Worm (Caenorhabditis elegans) whole organism, L1 larva: ENCODE data around the gene mlc-5.

ENCODE experiments used
- C04F5.9 ChIP-seq: sonication (generic microtip); optimal IDR thresholded peaks from 2 replicates; lab custom pipeline; 2016; ENCODE audit warnings: missing genetic modification characterization, missing compliant biosample characterization
- C16A3.4 ChIP-seq: fragments of 150-350 bp; optimal IDR thresholded peaks from 2 replicates; lab custom pipeline; 2014; ENCODE audit warnings: missing biosample characterization, missing genetic modification characterization
- C34B4.2 ChIP-seq: sonication (generic microtip); optimal IDR thresholded peaks from 2 replicates; lab custom pipeline; 2017; ENCODE audit warnings: mild to moderate bottlenecking, missing genetic modification characterization, missing compliant biosample characterization
- Y116A8C.19 ChIP-seq: sonication (generic microtip); optimal IDR thresholded peaks from 2 replicates; lab custom pipeline; 2016; ENCODE audit warnings: missing compliant biosample characterization, missing genetic modification characterization, borderline replicate concordance
- alr-1 ChIP-seq: fragments of 200-800 bp; sonication (Bioruptor generic); optimal IDR thresholded peaks from 2 replicates; lab custom pipeline; 2018; ENCODE audit warnings: borderline replicate concordance, mild to moderate bottlenecking, missing genetic modification characterization, missing compliant biosample characterization
- blmp-1 ChIP-seq: fragments of 150-350 bp; optimal IDR thresholded peaks from 2 replicates; lab custom pipeline; 2014; ENCODE audit warnings: missing biosample characterization, missing genetic modification characterization
- ceh-63 ChIP-seq: fragments of 200-800 bp; sonication (Bioruptor generic); optimal IDR thresholded peaks from 2 replicates; lab custom pipeline; 2018; ENCODE audit warnings: mild to moderate bottlenecking, missing genetic modification characterization, missing compliant biosample characterization
- ceh-82 ChIP-seq, 3 experiments: fragments of 150-350 bp in 1 of 3; sonication (generic microtip) in 2 of 3; optimal IDR thresholded peaks; 2 replicates each; lab custom pipeline; 2014 to 2017; ENCODE audit warnings: missing biosample characterization in 3 of 3, missing genetic modification characterization in 3 of 3
- ceh-88 ChIP-seq: fragments of 200-800 bp; sonication (Bioruptor generic); IDR thresholded peaks from 2 replicates; pipeline ENCODE4 v1.3.6; 2022; ENCODE audit warnings: missing genetic modification characterization, missing compliant biosample characterization
- ceh-90 ChIP-seq: sonication (generic microtip); optimal IDR thresholded peaks from 2 replicates; lab custom pipeline; 2016; ENCODE audit warnings: missing genetic modification characterization, missing compliant biosample characterization
- ces-1 ChIP-seq: fragments of 150-350 bp; optimal IDR thresholded peaks from 2 replicates; lab custom pipeline; 2014; ENCODE audit warnings: missing biosample characterization, missing genetic modification reagents, missing genetic modification characterization
- dpl-1 ChIP-seq, 3 experiments: fragments of 150-350 bp in 2 of 3; sonication (generic microtip) in 1 of 3; optimal IDR thresholded peaks; 2 replicates each; lab custom pipeline; 2014 to 2017; ENCODE audit warnings: missing biosample characterization in 3 of 3, missing genetic modification characterization in 3 of 3, missing genetic modification reagents in 3 of 3
- dsc-1 ChIP-seq: sonication (generic microtip); optimal IDR thresholded peaks from 2 replicates; lab custom pipeline; 2016; ENCODE audit warnings: mild to moderate bottlenecking, missing genetic modification characterization, missing compliant biosample characterization
- efl-1 ChIP-seq, 4 experiments: fragments of 150-350 bp; optimal IDR thresholded peaks in 3 of 4; peaks in 1 of 4; 1 replicate in 1 of 4; 2 replicates in 3 of 4; lab custom pipeline; 2014; ENCODE audit warnings: missing biosample characterization in 2 of 4, missing genetic modification characterization in 2 of 4, missing genetic modification reagents in 2 of 4
- egl-27 ChIP-seq, 2 experiments: fragments of 150-350 bp in 1 of 2; sonication (generic microtip); optimal IDR thresholded peaks; 3 replicates each; lab custom pipeline; 2017 to 2018; ENCODE audit warnings: missing biosample characterization in 2 of 2, missing genetic modification characterization in 2 of 2, missing genetic modification reagents in 2 of 2
- elt-2 ChIP-seq: sonication (generic microtip); optimal IDR thresholded peaks from 2 replicates; lab custom pipeline; 2016; ENCODE audit warnings: missing genetic modification characterization, mild to moderate bottlenecking, inconsistent platforms, missing compliant biosample characterization, missing genetic modification reagents
- fkh-10 ChIP-seq: sonication (generic microtip); optimal IDR thresholded peaks from 2 replicates; lab custom pipeline; 2017; ENCODE audit warnings: missing biosample characterization, missing genetic modification reagents, missing genetic modification characterization
- fkh-4 ChIP-seq: sonication (generic microtip); optimal IDR thresholded peaks from 2 replicates; lab custom pipeline; 2016; ENCODE audit warnings: missing compliant biosample characterization, missing genetic modification characterization, borderline replicate concordance
- fos-1 ChIP-seq: fragments of 150-350 bp; optimal IDR thresholded peaks from 2 replicates; lab custom pipeline; 2014; ENCODE audit warnings: missing biosample characterization, missing genetic modification characterization
- grh-1 ChIP-seq: fragments of 200-800 bp; sonication (Bioruptor generic); IDR thresholded peaks from 2 replicates; pipeline ENCODE4 v1.3.6; 2022; ENCODE audit warnings: missing genetic modification reagents, missing genetic modification characterization, missing compliant biosample characterization
- hlh-17 ChIP-seq: fragments of 200-800 bp; sonication (Bioruptor generic); optimal IDR thresholded peaks from 2 replicates; lab custom pipeline; 2018; ENCODE audit warnings: missing genetic modification characterization, mild to moderate bottlenecking, missing compliant biosample characterization, moderate library complexity, borderline replicate concordance
- jun-1 ChIP-seq: fragments of 150-350 bp; optimal IDR thresholded peaks from 2 replicates; lab custom pipeline; 2014; ENCODE audit warnings: missing biosample characterization, missing genetic modification reagents, missing genetic modification characterization
- lsy-2 ChIP-seq, 2 experiments: fragments of 150-350 bp; optimal IDR thresholded peaks; 2 replicates each; lab custom pipeline; 2014; ENCODE audit warnings: missing biosample characterization in 2 of 2, missing genetic modification characterization in 2 of 2
- mab-9 ChIP-seq: fragments of 200-800 bp; sonication (Bioruptor generic); IDR thresholded peaks from 2 replicates; pipeline ENCODE4 v1.3.6; 2022; ENCODE audit warnings: missing genetic modification reagents, missing genetic modification characterization, missing compliant biosample characterization
- mdl-1 ChIP-seq, 2 experiments: fragments of 150-350 bp; optimal IDR thresholded peaks; 2 replicates each; lab custom pipeline; 2014 to 2017; ENCODE audit warnings: missing biosample characterization in 2 of 2, missing genetic modification characterization in 2 of 2, inconsistent platforms in 1 of 2
- nhr-12 ChIP-seq: sonication (generic microtip); optimal IDR thresholded peaks from 2 replicates; lab custom pipeline; 2017; ENCODE audit warnings: missing biosample characterization, missing genetic modification characterization
- nhr-20 ChIP-seq: sonication (generic microtip); optimal IDR thresholded peaks from 2 replicates; lab custom pipeline; 2016; ENCODE audit warnings: mild to moderate bottlenecking, missing genetic modification characterization, missing compliant biosample characterization
- nhr-28 ChIP-seq: fragments of 150-350 bp; optimal IDR thresholded peaks from 2 replicates; lab custom pipeline; 2014; ENCODE audit warnings: missing biosample characterization, missing genetic modification characterization
- nhr-77 ChIP-seq: fragments of 150-350 bp; optimal IDR thresholded peaks from 2 replicates; lab custom pipeline; 2014; ENCODE audit warnings: missing biosample characterization, missing genetic modification characterization
- nhr-85 ChIP-seq: sonication (generic microtip); peaks from one replicate; lab custom pipeline; 2016; ENCODE audit warnings: missing genetic modification characterization, inconsistent platforms, missing compliant biosample characterization
- pag-3 ChIP-seq: sonication (generic microtip); optimal IDR thresholded peaks from 2 replicates; lab custom pipeline; 2017; ENCODE audit warnings: missing genetic modification characterization, mild to moderate bottlenecking, missing compliant biosample characterization, antibody characterized with exemption, borderline replicate concordance; ENCODE audit not compliant: insufficient read depth
- pax-3 ChIP-seq: fragments of 200-800 bp; sonication (Bioruptor generic); optimal IDR thresholded peaks from 2 replicates; lab custom pipeline; 2018; ENCODE audit warnings: mild to moderate bottlenecking, missing genetic modification characterization, moderate library complexity, missing compliant biosample characterization
- rnt-1 ChIP-seq: sonication (generic microtip); optimal IDR thresholded peaks from 2 replicates; lab custom pipeline; 2016; ENCODE audit warnings: mild to moderate bottlenecking, missing genetic modification characterization, moderate library complexity, missing compliant biosample characterization
- skn-1 ChIP-seq: fragments of 150-350 bp; optimal IDR thresholded peaks from 2 replicates; lab custom pipeline; 2014; ENCODE audit warnings: missing biosample characterization, missing genetic modification characterization
- sox-4 ChIP-seq: sonication (generic microtip); optimal IDR thresholded peaks from 2 replicates; lab custom pipeline; 2016; ENCODE audit warnings: missing genetic modification characterization, missing compliant biosample characterization
- tlp-1 ChIP-seq: fragments of 150-350 bp; optimal IDR thresholded peaks from 2 replicates; lab custom pipeline; 2014; ENCODE audit warnings: missing biosample characterization, missing genetic modification characterization
- unc-62 ChIP-seq: fragments of 150-350 bp; optimal IDR thresholded peaks from 2 replicates; lab custom pipeline; 2014; ENCODE audit warnings: missing biosample characterization, missing genetic modification reagents, missing genetic modification characterization
- unc-86 ChIP-seq: sonication (generic microtip); optimal IDR thresholded peaks from 2 replicates; lab custom pipeline; 2016; ENCODE audit warnings: missing genetic modification characterization, missing compliant biosample characterization
- vab-15 ChIP-seq: sonication (generic microtip); optimal IDR thresholded peaks from 2 replicates; lab custom pipeline; 2017; ENCODE audit warnings: missing genotype, mild to moderate bottlenecking, missing genetic modification characterization, missing compliant biosample characterization
- zip-4 ChIP-seq: fragments of 200-800 bp; sonication (Bioruptor generic); optimal IDR thresholded peaks from 2 replicates; lab custom pipeline; 2018; ENCODE audit warnings: mild to moderate bottlenecking, missing genetic modification characterization, moderate library complexity, missing compliant biosample characterization
- ztf-11 ChIP-seq, 2 experiments: sonication (generic microtip); optimal IDR thresholded peaks; 2 replicates each; lab custom pipeline; 2016 to 2017; ENCODE audit warnings: missing genetic modification characterization in 2 of 2, missing biosample characterization in 1 of 2, missing compliant biosample characterization in 1 of 2

The mlc-5 gene

DNA sequence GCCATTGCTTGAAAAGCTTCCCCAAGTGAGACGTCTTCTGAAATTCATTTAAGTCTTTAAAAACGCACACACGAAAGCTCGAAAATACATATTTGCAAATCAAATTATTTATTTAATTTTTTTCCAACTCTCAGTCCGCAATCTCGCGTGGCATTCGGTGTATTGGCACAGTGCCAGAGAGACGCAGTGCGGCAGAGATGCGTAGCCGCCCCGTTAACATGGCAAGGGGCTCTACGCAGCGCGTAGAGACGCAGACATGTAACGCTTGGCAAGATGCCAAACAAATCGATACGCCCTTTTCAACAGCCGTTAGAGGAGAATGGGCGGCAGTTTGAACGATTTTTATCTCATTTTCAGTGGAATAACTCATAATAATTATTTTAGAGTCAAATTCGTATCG, 20.4 kb downstream of the mlc-5 start, which contains the start of the genes drr-2 and set-16 (continued):
- TF ChIP-seq lsy-2 (tag; optimal IDR thresholded peaks at IDR 0.05; lab: Kevin White, UChicago): peak; percentile 97
- peak; percentile 45 for TF ChIP-seq ceh-90 (tag; lab: Kevin White, UChicago)
- peak; percentile 95 for TF ChIP-seq ceh-88 (GFP tag; lab: Robert Waterston, UW)
- peak; percentile 98 for TF ChIP-seq pax-3
- TF ChIP-seq mdl-1 (tag; optimal IDR thresholded peaks at IDR 0.05; lab: Kevin White, UChicago): peak in 1 of 2 experiments; percentile 90
- TF ChIP-seq unc-62 (GFP tag; lab: Kevin White, UChicago): no peak
- peak; percentile 98 for TF ChIP-seq grh-1 (GFP tag; lab: Robert Waterston, UW)
- peak; percentile 94 for TF ChIP-seq skn-1 (tag; lab: Kevin White, UChicago)
- peak; percentile 97 for TF ChIP-seq fkh-10
- peak; percentile 88 for TF ChIP-seq fkh-4 (tag; lab: Kevin White, UChicago)
- peak; percentile 51 for TF ChIP-seq Y116A8C.19 (tag; lab: Kevin White, UChicago)
- peak; percentile 98 for TF ChIP-seq nhr-77 (tag; lab: Kevin White, UChicago)
- TF ChIP-seq nhr-28 (tag; lab: Kevin White, UChicago): peak; percentile 81
- peak; percentile 99 for TF ChIP-seq nhr-20 (tag; lab: Kevin White, UChicago)
- TF ChIP-seq tlp-1: no peak
- peak; percentile 98 for TF ChIP-seq C16A3.4
- no peak for TF ChIP-seq hlh-17 (GFP tag; lab: Kevin White, UChicago)
- peak; percentile 91 to 92 (median 91) for TF ChIP-seq dpl-1 (GFP tag; optimal IDR thresholded peaks at IDR 0.05; lab: Kevin White, UChicago)
- peak; percentile 75 for TF ChIP-seq ces-1 (GFP tag; lab: Kevin White, UChicago)
- TF ChIP-seq unc-86: peak; percentile 99
- TF ChIP-seq dsc-1: peak; percentile 99
- TF ChIP-seq ceh-82 (tag; optimal IDR thresholded peaks at IDR 0.05; lab: Kevin White, UChicago): peak; percentile 98 to 99 (median 99)
- TF ChIP-seq C34B4.2 (tag; lab: Kevin White, UChicago): peak; percentile 90
- TF ChIP-seq egl-27 (tag; optimal IDR thresholded peaks at IDR 0.05; lab: Kevin White, UChicago): peak in 1 of 2 experiments; percentile 80
- TF ChIP-seq fos-1 (tag; lab: Kevin White, UChicago): peak; percentile 94
- TF ChIP-seq ztf-11 (tag; optimal IDR thresholded peaks at IDR 0.05; lab: Kevin White, UChicago): peak in 1 of 2 experiments; percentile 94
- peak; percentile 100 for TF ChIP-seq nhr-85
- TF ChIP-seq nhr-12 (tag; lab: Kevin White, UChicago): peak; percentile 60
- peak; percentile 38 for TF ChIP-seq pag-3 (tag; lab: Kevin White, UChicago)
- peak; percentile 98 for TF ChIP-seq elt-2
- TF ChIP-seq ceh-63 (GFP tag; lab: Kevin White, UChicago): peak; percentile 56

DNA sequence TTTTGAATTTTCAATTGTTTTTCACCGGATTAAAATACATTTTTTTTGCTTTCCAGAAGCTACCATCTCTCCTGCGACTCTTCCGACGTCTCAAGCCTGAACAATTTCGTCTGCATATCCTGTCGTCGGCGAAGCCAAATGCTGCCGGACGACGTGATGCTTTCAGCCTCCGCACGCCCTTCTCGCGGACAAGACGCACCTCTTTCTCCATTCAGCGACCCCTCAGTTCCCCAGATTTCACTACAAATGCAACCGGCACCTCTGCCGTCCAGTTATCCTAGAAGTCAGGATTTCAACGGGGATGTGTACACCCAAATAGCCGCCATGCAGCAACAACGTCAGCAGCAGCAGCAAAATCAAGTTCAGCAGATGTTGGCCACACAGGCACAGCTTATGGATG, 21.2 kb downstream of the mlc-5 start:
- peak; percentile 70 for TF ChIP-seq alr-1 (tag; lab: Kevin White, UChicago)
- no peak for TF ChIP-seq zip-4 (GFP tag; lab: Kevin White, UChicago)

DNA sequence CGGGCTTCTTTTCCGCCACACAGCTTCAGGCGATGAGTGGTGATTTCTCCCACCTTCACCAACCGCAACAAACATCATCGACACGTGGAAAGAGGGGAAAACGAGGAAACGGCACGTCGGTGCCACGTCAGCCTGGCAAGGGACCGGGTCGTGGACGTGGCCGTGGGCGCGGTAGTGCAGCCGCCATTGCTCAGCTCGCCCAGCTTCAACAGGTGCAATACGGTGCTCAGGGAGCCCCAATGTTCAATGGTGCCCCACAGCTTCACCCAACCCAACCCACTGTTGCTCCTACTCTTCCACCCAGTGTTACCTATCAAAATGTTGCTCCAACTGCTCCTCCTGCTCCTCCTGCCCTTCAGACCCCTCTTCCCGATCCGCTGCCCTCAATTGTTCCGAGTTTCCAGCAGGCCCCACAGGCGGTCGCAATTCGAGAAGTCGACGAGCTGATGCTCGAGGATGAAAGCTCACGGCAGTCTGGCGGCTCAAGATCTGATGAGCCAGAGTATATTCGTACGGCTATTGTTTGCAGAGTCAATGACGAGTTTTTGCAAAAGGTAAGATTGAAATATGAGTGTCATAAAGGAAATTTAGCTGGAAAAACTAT, 22.9 kb downstream of the mlc-5 start:
- TF ChIP-seq elt-2 (no peak), efl-1 (optimal IDR thresholded peaks at IDR 0.05; lab: Kevin White, UChicago) (no peak), efl-1 (GFP tag; optimal IDR thresholded peaks at IDR 0.05 in 1 of 2; lab: Kevin White, UChicago) (peak in 1 of 2 experiments; percentile 13), vab-15 (tag; lab: Kevin White, UChicago) (no peak)

DNA sequence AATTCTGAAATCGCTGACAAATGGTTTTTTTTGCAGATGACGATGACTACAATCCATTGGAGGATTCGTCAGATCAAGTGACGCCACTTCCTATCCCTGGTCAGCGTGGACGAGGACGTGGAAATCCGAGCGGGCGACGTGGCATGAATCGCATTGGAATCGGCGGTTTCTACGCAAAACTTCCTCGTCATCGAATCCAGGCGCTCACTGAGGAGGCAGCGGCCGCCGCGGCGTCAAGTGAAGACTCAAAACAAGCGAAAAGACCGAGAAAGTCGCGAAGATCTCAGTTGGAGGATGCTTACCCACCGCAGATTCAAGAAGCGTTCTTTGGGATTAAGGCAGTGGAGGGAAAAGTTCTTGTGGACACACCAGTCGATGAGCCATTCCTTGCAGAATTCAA, 25.4 kb downstream of the mlc-5 start:
- no peak for TF ChIP-seq rnt-1
- TF ChIP-seq ces-1 (GFP tag; lab: Kevin White, UChicago): no peak
- no peak for TF ChIP-seq mab-9 (GFP tag; lab: Robert Waterston, UW)
- no peak for TF ChIP-seq jun-1 (tag; lab: Kevin White, UChicago)
- no peak for TF ChIP-seq C04F5.9 (tag; lab: Kevin White, UChicago)
- no peak for TF ChIP-seq dsc-1
- no peak for TF ChIP-seq pax-3
- no peak for TF ChIP-seq sox-4 (tag; lab: Kevin White, UChicago)
- TF ChIP-seq blmp-1 (tag; lab: Kevin White, UChicago): no peak
- no peak for TF ChIP-seq skn-1 (tag; lab: Kevin White, UChicago)
